Fruit fly (Drosophila melanogaster): ENCODE data around the gene CG31913.
A peak's percentile ranks its signal among the peaks of the same experiment; 100 is the strongest.

The CG31913 gene

DNA sequence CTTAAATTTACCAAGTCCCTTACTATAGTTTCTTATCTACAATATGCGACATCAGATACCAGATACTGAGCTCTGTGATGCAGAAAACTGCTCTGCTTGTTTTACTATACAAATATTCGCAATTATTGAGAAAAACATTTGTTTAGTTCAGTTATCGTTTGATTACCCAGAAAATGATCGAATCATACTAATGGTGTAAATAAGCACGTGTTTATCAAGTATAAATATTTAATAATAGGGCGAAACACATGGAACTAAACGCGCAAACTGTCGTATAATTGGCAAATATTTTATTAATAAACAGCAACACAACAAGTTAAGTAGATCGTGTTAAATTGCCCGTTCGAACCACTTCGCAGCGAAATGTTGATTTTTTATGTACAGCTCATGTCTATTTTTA, 14.1 kb downstream of the CG31913 start (continued):
- no peak for TF ChIP-seq CkIIα-i1 (GFP tag; IDR thresholded peaks at IDR 0.05)
- no peak for TF ChIP-seq Dad (GFP tag; optimal IDR thresholded peaks at IDR 0.05)
- TF ChIP-seq Stat92E (GFP tag; optimal IDR thresholded peaks at IDR 0.05), result no peak
- TF ChIP-seq CG6854 (GFP tag; optimal IDR thresholded peaks at IDR 0.05), result peak; percentile 10
- no peak for TF ChIP-seq CG11398 (GFP tag; optimal IDR thresholded peaks at IDR 0.05)
- no peak for TF ChIP-seq Mes4 (GFP tag; optimal IDR thresholded peaks at IDR 0.05)
- peak; percentile 55 for TF ChIP-seq CG17359 (tag; optimal IDR thresholded peaks at IDR 0.05)
- TF ChIP-seq corto (GFP tag; optimal IDR thresholded peaks at IDR 0.05), result no peak
- TF ChIP-seq tll (GFP tag; optimal IDR thresholded peaks at IDR 0.05), result no peak
- peak; percentile 50 for TF ChIP-seq Fer2 (tag; optimal IDR thresholded peaks at IDR 0.05)
- TF ChIP-seq Rfx (GFP tag; IDR thresholded peaks at IDR 0.05), result peak; percentile 78
- TF ChIP-seq CG2889 (GFP tag; IDR thresholded peaks at IDR 0.05), result no peak
- no peak for TF ChIP-seq E2f1 (GFP tag; IDR thresholded peaks at IDR 0.05)
- peak; percentile 59 for TF ChIP-seq Max (GFP tag; optimal IDR thresholded peaks at IDR 0.05)
- TF ChIP-seq Ssrp (tag; optimal IDR thresholded peaks at IDR 0.05), result no peak
- TF ChIP-seq CG13894 (tag; optimal IDR thresholded peaks at IDR 0.05), result no peak
- TF ChIP-seq YL-1 (GFP tag; optimal IDR thresholded peaks at IDR 0.05), result no peak
- peak; percentile 1 for TF ChIP-seq twi (tag; optimal IDR thresholded peaks at IDR 0.05)
- TF ChIP-seq pho (GFP tag; optimal IDR thresholded peaks at IDR 0.05), result peak; percentile 60
- TF ChIP-seq Kr (GFP tag; optimal IDR thresholded peaks at IDR 0.05), result no peak
- no peak for TF ChIP-seq CG1529 (GFP tag; optimal IDR thresholded peaks at IDR 0.05)
- TF ChIP-seq BtbVII (GFP tag; optimal IDR thresholded peaks at IDR 0.05), result peak; percentile 80
- TF ChIP-seq zfh1 (GFP tag; IDR thresholded peaks at IDR 0.05), result no peak
- TF ChIP-seq CG13775 (GFP tag; optimal IDR thresholded peaks at IDR 0.05), result no peak
- TF ChIP-seq Antp (GFP tag; optimal IDR thresholded peaks at IDR 0.05), result no peak
- no peak for TF ChIP-seq Mrtf (GFP tag; IDR thresholded peaks at IDR 0.05)
- no peak for TF ChIP-seq ERR (GFP tag; optimal IDR thresholded peaks at IDR 0.05)
- peak; percentile 13 for TF ChIP-seq dmrt11E (tag; optimal IDR thresholded peaks at IDR 0.05)
- TF ChIP-seq Ravus (GFP tag; IDR thresholded peaks at IDR 0.05), result no peak
- TF ChIP-seq bsh (GFP tag; optimal IDR thresholded peaks at IDR 0.05), result peak in 1 of 2 experiments; percentile 48
- TF ChIP-seq D (optimal IDR thresholded peaks at IDR 0.05), result no peak
- no peak for TF ChIP-seq D (GFP tag; optimal IDR thresholded peaks at IDR 0.05)
- no peak for TF ChIP-seq Dip2 (GFP tag; IDR thresholded peaks at IDR 0.05)
- peak; percentile 80 for TF ChIP-seq Hmr (GFP tag; optimal IDR thresholded peaks at IDR 0.05)
- no peak for TF ChIP-seq hth (optimal IDR thresholded peaks at IDR 0.05)
- no peak for TF ChIP-seq otp (GFP tag; IDR thresholded peaks at IDR 0.05)
- TF ChIP-seq ase (GFP tag; IDR thresholded peaks at IDR 0.05), result no peak
- TF ChIP-seq wek (GFP tag; optimal IDR thresholded peaks at IDR 0.05), result no peak
- TF ChIP-seq Camta (GFP tag; optimal IDR thresholded peaks at IDR 0.05), result peak; percentile 38
- no peak for TF ChIP-seq aop (GFP tag; IDR thresholded peaks at IDR 0.05)
- no peak for TF ChIP-seq Deaf1 (tag; optimal IDR thresholded peaks at IDR 0.05)
- TF ChIP-seq CG17829 (tag; optimal IDR thresholded peaks at IDR 0.05), result no peak
- TF ChIP-seq salm (tag; optimal IDR thresholded peaks at IDR 0.05), result peak; percentile 3
- peak; percentile 15 for TF ChIP-seq MTF-1 (GFP tag; optimal IDR thresholded peaks at IDR 0.05; ENCODE audit: borderline replicate concordance)
- no peak for TF ChIP-seq oc (tag; optimal IDR thresholded peaks at IDR 0.05)
- 0 out of 2 replicates have a peak, but pooled peaks have one; percentile 12 for TF ChIP-seq CG32767 (GFP tag; IDR thresholded peaks at IDR 0.05)
- no peak for TF ChIP-seq ara (GFP tag; IDR thresholded peaks at IDR 0.05)
- no peak for TF ChIP-seq amos (GFP tag; IDR thresholded peaks at IDR 0.05; ENCODE audit: partially characterized antibody)
- TF ChIP-seq zfh2 (GFP tag; optimal IDR thresholded peaks at IDR 0.05), result no peak
- TF ChIP-seq dan (GFP tag; IDR thresholded peaks at IDR 0.05), result no peak
- peak; percentile 57 for TF ChIP-seq CG18011 (GFP tag; optimal IDR thresholded peaks at IDR 0.05)
- peak; percentile 93 for TF ChIP-seq fd3F (GFP tag; optimal IDR thresholded peaks at IDR 0.05)

Measured in whole organism, embryonic.